Worm (Caenorhabditis elegans) whole organism, early embryonic: ENCODE results near the gene acr-12.

ENCODE experiments used
- B0310.2 ChIP-seq: sonication (generic microtip); optimal IDR thresholded peaks from 2 replicates; lab custom pipeline; 2016; ENCODE audit warnings: mild to moderate bottlenecking, missing genetic modification characterization, missing compliant biosample characterization
- F13C5.2 ChIP-seq: sonication (generic microtip); optimal IDR thresholded peaks from 2 replicates; lab custom pipeline; 2017; ENCODE audit warnings: mild to moderate bottlenecking, missing genetic modification characterization, inconsistent platforms, missing compliant biosample characterization
- aly-1 ChIP-seq: sonication (generic microtip); optimal IDR thresholded peaks from 2 replicates; lab custom pipeline; 2016; ENCODE audit warnings: missing genetic modification characterization, missing compliant biosample characterization
- ama-1 ChIP-seq: fragments of 150-350 bp; optimal IDR thresholded peaks from 2 replicates; lab custom pipeline; 2014
- ceh-13 ChIP-seq: fragments of 200-800 bp; sonication (Bioruptor generic); optimal IDR thresholded peaks from 2 replicates; lab custom pipeline; 2018; ENCODE audit warnings: mild to moderate bottlenecking, missing genetic modification characterization, missing compliant biosample characterization
- ceh-36 ChIP-seq: sonication (generic microtip); optimal IDR thresholded peaks from 2 replicates; lab custom pipeline; 2016; ENCODE audit warnings: missing genetic modification characterization, inconsistent platforms, missing compliant biosample characterization
- ets-7 ChIP-seq: sonication (generic microtip); optimal IDR thresholded peaks from 2 replicates; lab custom pipeline; 2016; ENCODE audit warnings: missing genotype, missing genetic modification characterization, missing compliant biosample characterization
- flt-1 ChIP-seq: fragments of 200-800 bp; sonication (Bioruptor generic); IDR thresholded peaks from 2 replicates; pipeline ENCODE4 v1.3.6; 2022; ENCODE audit warnings: missing genetic modification characterization, missing compliant biosample characterization
- hmbx-1 ChIP-seq: sonication (generic microtip); optimal IDR thresholded peaks from 2 replicates; lab custom pipeline; 2016; ENCODE audit warnings: mild to moderate bottlenecking, missing genetic modification characterization, missing compliant biosample characterization
- hmg-4 ChIP-seq: fragments of 200-800 bp; sonication (Bioruptor generic); optimal IDR thresholded peaks from 2 replicates; lab custom pipeline; 2018; ENCODE audit warnings: mild to moderate bottlenecking, missing genetic modification characterization, missing compliant biosample characterization
- hnd-1 ChIP-seq: sonication (generic microtip); optimal IDR thresholded peaks from 2 replicates; lab custom pipeline; 2016; ENCODE audit warnings: missing genetic modification characterization, missing compliant biosample characterization
- pes-1 ChIP-seq: fragments of 200-800 bp; sonication (Bioruptor generic); IDR thresholded peaks from 2 replicates; pipeline ENCODE4 v1.3.6; 2022; ENCODE audit warnings: missing genetic modification reagents, missing genetic modification characterization, missing compliant biosample characterization
- scrt-1 ChIP-seq: fragments of 200-800 bp; sonication (Bioruptor generic); IDR thresholded peaks from 2 replicates; pipeline ENCODE4 v1.3.6; 2022; ENCODE audit warnings: missing genetic modification characterization, missing compliant biosample characterization
- sea-1 ChIP-seq: fragments of 200-800 bp; sonication (Bioruptor generic); conservative IDR thresholded peaks from 2 replicates; pipeline ENCODE4 v1.3.6; 2022; ENCODE audit warnings: missing genetic modification characterization, missing compliant biosample characterization
- tbx-11 ChIP-seq: fragments of 200-800 bp; sonication (Bioruptor generic); IDR thresholded peaks from 2 replicates; pipeline ENCODE4 v1.3.6; 2022; ENCODE audit warnings: missing genetic modification characterization, missing compliant biosample characterization
- tbx-37 ChIP-seq: fragments of 200-800 bp; sonication (Bioruptor generic); conservative IDR thresholded peaks from 2 replicates; pipeline ENCODE4 v1.3.6; 2022; ENCODE audit warnings: missing genetic modification reagents, missing genetic modification characterization, missing compliant biosample characterization
- tra-4 ChIP-seq: sonication (generic microtip); optimal IDR thresholded peaks from 2 replicates; lab custom pipeline; 2017; ENCODE audit warnings: missing genetic modification characterization, missing compliant biosample characterization

Gene acr-12

DNA sequence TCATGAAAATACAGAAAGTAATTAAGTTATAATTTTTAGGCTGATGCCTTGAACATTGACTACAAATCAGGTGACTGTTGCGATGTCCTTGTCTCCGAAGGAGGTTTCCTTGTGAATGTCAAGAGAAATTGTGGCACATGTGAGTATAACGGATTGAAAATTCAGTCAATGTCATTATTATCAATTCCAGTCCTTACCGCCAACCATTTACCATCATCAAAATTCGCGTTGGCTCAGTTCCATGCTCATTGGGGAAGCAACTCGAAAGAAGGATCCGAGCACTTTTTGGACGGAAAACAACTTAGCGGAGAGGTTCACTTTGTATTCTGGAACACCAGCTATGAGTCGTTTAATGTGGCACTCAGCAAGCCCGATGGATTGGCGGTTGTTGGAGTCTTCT, 10.7 kb downstream of the acr-12 start:
- TF ChIP-seq hnd-1 (tag; lab: Kevin White, UChicago) (no peak), hmbx-1 (no peak), scrt-1 (no peak), B0310.2 (tag; lab: Kevin White, UChicago) (no peak), ceh-13 (GFP tag; lab: Kevin White, UChicago) (no peak), ama-1 (lab: Kevin White, UChicago) (no peak), ceh-36 (no peak)

DNA sequence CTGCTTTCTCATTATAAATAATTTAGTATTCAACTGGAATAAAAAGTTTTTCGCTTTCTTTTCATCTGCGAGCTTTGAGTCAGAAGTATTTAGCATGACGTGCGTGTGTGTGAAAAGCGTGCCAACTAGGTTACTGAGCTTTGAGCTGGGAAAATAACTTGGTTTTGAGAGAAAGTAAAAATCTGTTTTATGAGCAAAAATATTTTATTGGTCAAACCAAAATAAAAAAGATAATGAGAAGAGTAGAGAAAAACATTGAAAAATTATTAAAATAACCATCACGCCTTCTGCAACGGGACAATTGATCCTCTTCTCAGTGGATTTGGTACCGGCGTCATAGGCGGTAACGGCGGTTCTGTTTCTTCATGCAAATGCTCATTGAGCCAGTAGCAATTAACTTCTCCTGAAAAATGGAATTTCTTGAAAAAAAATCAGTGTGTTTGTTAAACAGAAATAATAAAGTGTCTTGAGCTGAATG, 11.9 kb downstream of the acr-12 start:
- no peak for TF ChIP-seq tbx-37 (GFP tag; lab: Robert Waterston, UW)
- no peak for TF ChIP-seq scrt-1
- no peak for TF ChIP-seq ets-7 (tag; lab: Kevin White, UChicago)
- TF ChIP-seq ceh-36 = no peak
- no peak for TF ChIP-seq hmg-4
- no peak for TF ChIP-seq tra-4

DNA sequence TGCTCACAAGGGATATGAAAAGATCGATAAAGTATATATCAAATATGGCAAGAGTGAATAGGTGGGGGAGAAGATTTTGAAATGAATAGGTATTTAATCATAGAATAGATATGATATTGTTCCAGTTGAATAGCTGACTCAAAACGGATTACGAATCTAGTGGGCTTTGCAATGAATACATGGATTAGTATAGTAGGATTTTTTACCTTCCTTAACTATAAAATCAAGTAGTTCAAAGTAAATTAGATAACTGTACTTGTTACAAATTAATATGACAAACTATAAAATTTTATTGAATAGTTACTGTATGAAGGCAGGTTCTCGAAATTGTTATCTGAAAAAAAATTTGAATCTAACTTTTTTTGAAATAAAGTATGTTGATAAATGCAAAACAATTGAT, 18.2 kb downstream of the acr-12 start, which contains the start of gene odr-1:
Gene odr-1 (minus strand): TSS at position 101 of the 400 bp plus-strand sequence.
- TF ChIP-seq F13C5.2 (tag; lab: Kevin White, UChicago) = no peak
- TF ChIP-seq ets-7 (tag; lab: Kevin White, UChicago) = no peak
- TF ChIP-seq scrt-1 = no peak
- no peak for TF ChIP-seq tra-4
- TF ChIP-seq ceh-36 = no peak
- no peak for TF ChIP-seq hnd-1 (tag; lab: Kevin White, UChicago)
- TF ChIP-seq sea-1 = no peak

DNA sequence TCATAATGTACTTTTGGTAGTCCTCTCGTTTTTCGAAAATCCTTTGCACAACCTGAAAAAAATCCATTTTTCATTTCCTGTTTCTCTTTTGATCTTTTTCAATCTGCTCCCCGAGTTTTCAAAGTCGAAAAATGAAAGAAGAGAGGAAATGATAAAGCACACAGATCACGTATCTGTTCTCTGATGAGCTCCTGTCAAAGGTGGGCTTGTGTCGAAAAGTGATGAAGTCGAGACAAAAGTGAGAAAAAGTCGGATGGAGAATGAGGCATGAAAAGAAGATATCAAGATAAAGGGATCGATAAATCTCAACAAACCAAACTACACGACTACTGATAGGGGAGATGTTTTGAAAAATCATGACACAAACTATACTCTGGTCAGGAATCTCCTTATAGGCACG, 22.4 kb downstream of the acr-12 start:
- TF ChIP-seq flt-1 (no peak), ceh-36 (no peak), scrt-1 (no peak), tra-4 (no peak), pes-1 (GFP tag; lab: Robert Waterston, UW) (no peak), aly-1 (tag; lab: Kevin White, UChicago) (no peak), sea-1 (no peak), F13C5.2 (tag; lab: Kevin White, UChicago) (no peak), ets-7 (tag; lab: Kevin White, UChicago) (no peak), hnd-1 (tag; lab: Kevin White, UChicago) (no peak), hmg-4 (no peak), tbx-37 (GFP tag; lab: Robert Waterston, UW) (no peak), B0310.2 (tag; lab: Kevin White, UChicago) (no peak), ama-1 (lab: Kevin White, UChicago) (no peak), ceh-13 (GFP tag; lab: Kevin White, UChicago) (no peak), hmbx-1 (no peak)

DNA sequence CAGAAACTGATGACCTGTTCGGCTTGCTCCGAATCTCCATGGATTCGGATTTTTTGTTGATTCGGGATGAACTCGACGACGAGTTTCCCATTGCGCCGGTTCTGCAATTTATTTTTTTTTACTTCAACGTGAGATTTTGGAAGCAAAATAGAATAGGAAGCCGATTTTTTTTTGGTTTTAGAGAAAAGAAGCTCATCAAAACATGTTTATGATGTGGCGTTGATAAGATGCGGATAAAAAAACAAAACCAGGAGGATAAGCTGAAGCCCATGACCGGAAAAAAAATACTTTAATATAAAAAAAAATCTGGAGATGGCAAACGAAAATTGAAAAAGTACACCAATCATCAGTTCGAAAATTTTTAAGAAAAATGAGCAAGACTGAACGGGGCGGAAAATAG, 23.4 kb downstream of the acr-12 start, which contains the start of gene glb-20:
Gene glb-20 (minus strand): TSS at position 101 of the 400 bp plus-strand sequence.
- no peak for TF ChIP-seq ceh-13 (GFP tag; lab: Kevin White, UChicago)
- no peak for TF ChIP-seq flt-1
- no peak for TF ChIP-seq aly-1 (tag; lab: Kevin White, UChicago)
- TF ChIP-seq F13C5.2 (tag; lab: Kevin White, UChicago) = no peak
- no peak for TF ChIP-seq scrt-1
- no peak for TF ChIP-seq tra-4
- no peak for TF ChIP-seq ets-7 (tag; lab: Kevin White, UChicago)
- no peak for TF ChIP-seq tbx-37 (GFP tag; lab: Robert Waterston, UW)
- TF ChIP-seq tbx-11 (GFP tag; lab: Robert Waterston, UW) = no peak
- no peak for TF ChIP-seq hnd-1 (tag; lab: Kevin White, UChicago)
- no peak for TF ChIP-seq sea-1
- no peak for TF ChIP-seq ceh-36
- no peak for TF ChIP-seq hmg-4
- TF ChIP-seq B0310.2 (tag; lab: Kevin White, UChicago) = no peak
- TF ChIP-seq ama-1 (lab: Kevin White, UChicago) = no peak
- TF ChIP-seq pes-1 (GFP tag; lab: Robert Waterston, UW) = no peak

DNA sequence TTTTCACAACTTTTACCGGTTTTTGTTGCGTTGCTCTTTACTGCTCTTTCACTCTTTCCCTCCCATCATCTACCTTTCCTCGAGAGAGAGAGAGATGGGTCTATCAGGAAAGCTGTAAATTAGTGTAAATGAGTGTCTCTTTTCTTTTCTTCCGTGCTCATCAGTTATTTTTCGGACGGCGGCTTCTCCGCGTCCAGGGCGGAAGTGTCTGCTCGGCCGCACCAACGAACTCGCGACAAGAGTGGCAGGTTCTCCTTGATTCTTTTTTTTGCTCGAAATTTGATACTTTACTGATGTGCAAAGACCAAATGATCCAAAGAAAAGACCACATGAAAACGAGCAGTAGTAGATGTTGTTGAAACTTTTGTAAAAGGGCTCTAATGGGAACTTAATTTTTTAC, 26.0 kb downstream of the acr-12 start:
- no peak for TF ChIP-seq hnd-1 (tag; lab: Kevin White, UChicago)
- no peak for TF ChIP-seq hmbx-1
- TF ChIP-seq F13C5.2 (tag; lab: Kevin White, UChicago) = no peak
- no peak for TF ChIP-seq ama-1 (lab: Kevin White, UChicago)
- TF ChIP-seq flt-1 = no peak
- no peak for TF ChIP-seq aly-1 (tag; lab: Kevin White, UChicago)
- TF ChIP-seq sea-1 = no peak
- no peak for TF ChIP-seq hmg-4
- no peak for TF ChIP-seq ets-7 (tag; lab: Kevin White, UChicago)
- TF ChIP-seq ceh-36 = no peak
- TF ChIP-seq pes-1 (GFP tag; lab: Robert Waterston, UW) = no peak
- no peak for TF ChIP-seq B0310.2 (tag; lab: Kevin White, UChicago)
- no peak for TF ChIP-seq tbx-37 (GFP tag; lab: Robert Waterston, UW)
- TF ChIP-seq scrt-1 = no peak
- TF ChIP-seq tra-4 = no peak
- TF ChIP-seq tbx-11 (GFP tag; lab: Robert Waterston, UW) = no peak
- no peak for TF ChIP-seq ceh-13 (GFP tag; lab: Kevin White, UChicago)

DNA sequence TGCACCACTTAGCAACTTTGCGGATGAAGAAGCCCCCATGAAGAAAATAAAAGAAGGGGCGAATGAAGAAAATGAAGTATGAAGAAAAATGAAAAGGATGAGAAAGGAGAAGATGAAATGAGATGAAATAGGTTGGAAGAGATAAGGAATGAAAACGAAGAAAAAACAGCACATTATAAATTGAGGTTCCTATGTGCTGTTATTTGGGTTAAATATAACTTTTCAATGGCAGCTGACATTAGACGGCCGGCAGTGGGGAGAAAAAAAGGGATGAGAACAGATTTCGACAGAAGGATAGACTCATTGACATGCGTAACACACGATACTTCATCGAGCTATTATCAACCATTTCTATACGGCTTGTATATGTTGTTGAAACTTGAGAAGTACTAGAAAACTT, 29.3 kb downstream of the acr-12 start:
- TF ChIP-seq pes-1 (GFP tag; lab: Robert Waterston, UW) = no peak
- no peak for TF ChIP-seq hnd-1 (tag; lab: Kevin White, UChicago)
- no peak for TF ChIP-seq sea-1
- TF ChIP-seq flt-1 = no peak
- no peak for TF ChIP-seq tra-4
- TF ChIP-seq ceh-13 (GFP tag; lab: Kevin White, UChicago) = no peak
- no peak for TF ChIP-seq tbx-11 (GFP tag; lab: Robert Waterston, UW)
- TF ChIP-seq ets-7 (tag; lab: Kevin White, UChicago) = no peak
- TF ChIP-seq B0310.2 (tag; lab: Kevin White, UChicago) = no peak
- TF ChIP-seq F13C5.2 (tag; lab: Kevin White, UChicago) = no peak
- no peak for TF ChIP-seq hmg-4
- TF ChIP-seq ama-1 (lab: Kevin White, UChicago) = no peak
- TF ChIP-seq aly-1 (tag; lab: Kevin White, UChicago) = no peak

DNA sequence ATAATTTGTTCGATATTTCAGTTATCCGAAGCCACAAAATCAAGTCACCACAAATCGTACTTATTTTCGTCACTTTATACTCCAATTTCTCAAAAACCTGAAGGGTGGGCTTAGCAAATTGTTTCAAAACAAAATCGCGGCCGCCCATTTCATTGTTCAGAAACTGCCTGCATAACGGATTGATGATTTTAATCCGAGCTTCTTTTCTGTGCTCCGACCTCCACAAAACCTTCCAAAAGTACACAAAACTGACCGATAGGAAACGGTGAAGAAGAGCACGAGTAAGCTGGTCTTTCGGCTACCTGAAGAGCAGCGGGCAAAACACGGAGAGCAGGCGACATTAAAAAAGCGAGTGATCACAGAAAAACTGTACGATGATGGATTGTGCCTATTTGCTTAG, 33.8 kb downstream of the acr-12 start, which contains the start of gene R01E6.2:
Gene R01E6.2 (minus strand): TSS at position 101 of the 400 bp plus-strand sequence.
- TF ChIP-seq ama-1 (lab: Kevin White, UChicago) (no peak), hnd-1 (tag; lab: Kevin White, UChicago) (no peak), ets-7 (tag; lab: Kevin White, UChicago) (no peak)
